Worm (Caenorhabditis elegans) whole organism, L4 larva: ENCODE data around the gene B0303.14.

ENCODE experiments used
- R02D3.7 ChIP-seq: fragments of 150-350 bp; sonication (generic microtip); optimal IDR thresholded peaks from 3 replicates; lab custom pipeline; 2014; ENCODE audit warnings: missing biosample characterization, missing genetic modification characterization
- T20F7.1 ChIP-seq: fragments of 200-800 bp; sonication (Bioruptor generic); optimal IDR thresholded peaks from 2 replicates; lab custom pipeline; 2018; ENCODE audit warnings: mild to moderate bottlenecking, missing genetic modification characterization, missing compliant biosample characterization
- Y48G9A.11 ChIP-seq: fragments of 200-800 bp; sonication (Bioruptor generic); IDR thresholded peaks from 2 replicates; pipeline ENCODE4 v1.3.6; 2022; ENCODE audit warnings: missing genetic modification reagents, missing genetic modification characterization, missing compliant biosample characterization
- Y5F2A.4 ChIP-seq: fragments of 200-800 bp; sonication (Bioruptor generic); optimal IDR thresholded peaks from 2 replicates; lab custom pipeline; 2018; ENCODE audit warnings: mild to moderate bottlenecking, missing genetic modification characterization, missing compliant biosample characterization
- ZK546.5 ChIP-seq, 2 experiments: sonication (generic microtip); optimal IDR thresholded peaks; 2 replicates each; lab custom pipeline; 2017; ENCODE audit warnings: missing biosample characterization in 2 of 2, missing genetic modification characterization in 2 of 2
- aha-1 ChIP-seq: fragments of 150-350 bp; peaks from one replicate; lab custom pipeline; 2014; ENCODE audit warnings: missing biosample characterization, missing genetic modification characterization
- attf-4 ChIP-seq: sonication (generic microtip); optimal IDR thresholded peaks from 3 replicates; lab custom pipeline; 2017; ENCODE audit warnings: missing biosample characterization, missing genetic modification characterization
- ceh-20 ChIP-seq: fragments of 200-800 bp; sonication (Bioruptor generic); IDR thresholded peaks from 2 replicates; pipeline ENCODE4 v1.3.6; 2022; ENCODE audit warnings: missing genetic modification reagents, missing genetic modification characterization, missing compliant biosample characterization
- ceh-28 ChIP-seq: fragments of 150-350 bp; optimal IDR thresholded peaks from 2 replicates; lab custom pipeline; 2014; ENCODE audit warnings: missing biosample characterization, missing genetic modification reagents, missing genetic modification characterization
- ceh-32 ChIP-seq: sonication (generic microtip); optimal IDR thresholded peaks from 2 replicates; lab custom pipeline; 2016; ENCODE audit warnings: mild to moderate bottlenecking, missing genetic modification characterization, missing compliant biosample characterization; ENCODE audit not compliant: poor library complexity
- ceh-44 ChIP-seq: fragments of 200-800 bp; sonication (Bioruptor generic); IDR thresholded peaks from 2 replicates; pipeline ENCODE4 v1.3.6; 2022; ENCODE audit warnings: missing genetic modification reagents, missing genetic modification characterization, missing compliant biosample characterization
- ceh-62 ChIP-seq: sonication (generic microtip); optimal IDR thresholded peaks from 2 replicates; lab custom pipeline; 2017; ENCODE audit warnings: missing biosample characterization, missing genetic modification characterization
- ceh-82 ChIP-seq: sonication (generic microtip); optimal IDR thresholded peaks from 2 replicates; lab custom pipeline; 2017; ENCODE audit warnings: missing biosample characterization, missing genetic modification characterization
- ces-1 ChIP-seq: fragments of 150-350 bp; sonication (generic microtip); optimal IDR thresholded peaks from 4 replicates; lab custom pipeline; 2014; ENCODE audit warnings: missing biosample characterization, missing genetic modification reagents, missing genetic modification characterization
- ctbp-1 ChIP-seq: fragments of 200-800 bp; sonication (Bioruptor generic); IDR thresholded peaks from 2 replicates; pipeline ENCODE4 v1.3.6; 2022; ENCODE audit warnings: missing genetic modification reagents, missing genetic modification characterization, missing compliant biosample characterization
- daf-12 ChIP-seq: fragments of 150-350 bp; optimal IDR thresholded peaks from 2 replicates; lab custom pipeline; 2014; ENCODE audit warnings: missing biosample characterization, missing genetic modification reagents, missing genetic modification characterization
- daf-16 ChIP-seq, 3 experiments: sonication (generic microtip); optimal IDR thresholded peaks; 2 replicates each; lab custom pipeline; 2016 to 2017; ENCODE audit warnings: missing genetic modification characterization in 3 of 3, missing genetic modification reagents in 3 of 3, mild to moderate bottlenecking in 2 of 3, missing compliant biosample characterization in 2 of 3, missing biosample characterization in 1 of 3, moderate library complexity in 1 of 3
- daf-8 ChIP-seq: fragments of 200-800 bp; sonication (Bioruptor generic); IDR thresholded peaks from 2 replicates; pipeline ENCODE4 v1.3.6; 2022; ENCODE audit warnings: missing genetic modification characterization, missing compliant biosample characterization
- dmd-9 ChIP-seq: fragments of 200-800 bp; sonication (Bioruptor generic); IDR thresholded peaks from 2 replicates; pipeline ENCODE4 v1.3.6; 2022; ENCODE audit warnings: missing genetic modification reagents, missing genetic modification characterization, missing compliant biosample characterization
- dpl-1 ChIP-seq: fragments of 150-350 bp; optimal IDR thresholded peaks from 2 replicates; lab custom pipeline; 2014; ENCODE audit warnings: missing biosample characterization, missing genetic modification reagents, missing genetic modification characterization
- duxl-1 ChIP-seq: sonication (generic microtip); optimal IDR thresholded peaks from 2 replicates; lab custom pipeline; 2016; ENCODE audit warnings: mild to moderate bottlenecking, missing genetic modification characterization, moderate library complexity, missing compliant biosample characterization; ENCODE audit not compliant: poor library complexity
- egl-27 ChIP-seq: sonication (generic microtip); optimal IDR thresholded peaks from 3 replicates; lab custom pipeline; 2017; ENCODE audit warnings: missing biosample characterization, missing genetic modification reagents, missing genetic modification characterization
- egl-43 ChIP-seq: fragments of 200-800 bp; sonication (Bioruptor generic); IDR thresholded peaks from 2 replicates; pipeline ENCODE4 v1.3.6; 2022; ENCODE audit warnings: missing genetic modification reagents, missing genetic modification characterization, missing compliant biosample characterization
- gei-8 ChIP-seq: fragments of 200-800 bp; sonication (Bioruptor generic); optimal IDR thresholded peaks from 2 replicates; lab custom pipeline; 2018; ENCODE audit warnings: mild to moderate bottlenecking, missing genetic modification characterization, missing compliant biosample characterization
- hif-1 ChIP-seq, 2 experiments: sonication (generic microtip); optimal IDR thresholded peaks; 2 replicates each; lab custom pipeline; 2016 to 2017; ENCODE audit warnings: missing compliant biosample characterization in 2 of 2, missing genetic modification characterization in 2 of 2, missing genetic modification reagents in 2 of 2, missing genotype in 2 of 2, mild to moderate bottlenecking in 1 of 2
- hlh-11 ChIP-seq: fragments of 200-800 bp; sonication (Bioruptor generic); optimal IDR thresholded peaks from 2 replicates; lab custom pipeline; 2018; ENCODE audit warnings: mild to moderate bottlenecking, missing genetic modification characterization, missing compliant biosample characterization
- hlh-30 ChIP-seq: sonication (generic microtip); optimal IDR thresholded peaks from 2 replicates; lab custom pipeline; 2017; ENCODE audit warnings: antibody characterized with exemption, mild to moderate bottlenecking, missing genetic modification characterization, missing compliant biosample characterization; ENCODE audit not compliant: insufficient read depth
- jun-1 ChIP-seq: fragments of 150-350 bp; optimal IDR thresholded peaks from 2 replicates; lab custom pipeline; 2014; ENCODE audit warnings: missing biosample characterization, missing genetic modification reagents, missing genetic modification characterization
- lim-7 ChIP-seq: fragments of 200-800 bp; sonication (Bioruptor generic); IDR thresholded peaks from 2 replicates; pipeline ENCODE4 v1.3.6; 2022; ENCODE audit warnings: missing genetic modification characterization, missing compliant biosample characterization
- lin-1 ChIP-seq: fragments of 200-800 bp; sonication (Bioruptor generic); IDR thresholded peaks from 2 replicates; pipeline ENCODE4 v1.3.6; 2022; ENCODE audit warnings: missing genetic modification reagents, missing genetic modification characterization, missing compliant biosample characterization
- lin-29 ChIP-seq: fragments of 200-800 bp; sonication (Bioruptor generic); IDR thresholded peaks from 2 replicates; pipeline ENCODE4 v1.3.6; 2022; ENCODE audit warnings: missing genetic modification reagents, missing genetic modification characterization, missing compliant biosample characterization
- lin-38 ChIP-seq: fragments of 200-800 bp; sonication (Bioruptor generic); IDR thresholded peaks from 2 replicates; pipeline ENCODE4 v1.3.6; 2022; ENCODE audit warnings: missing genetic modification reagents, missing genetic modification characterization, missing compliant biosample characterization
- lin-39 ChIP-seq: fragments of 150-350 bp; optimal IDR thresholded peaks from 2 replicates; lab custom pipeline; 2014; ENCODE audit warnings: missing biosample characterization, missing genetic modification reagents, missing genetic modification characterization
- madf-9 ChIP-seq: fragments of 200-800 bp; sonication (Bioruptor generic); conservative IDR thresholded peaks from 2 replicates; pipeline ENCODE4 v1.3.6; 2022; ENCODE audit warnings: missing genetic modification reagents, missing genetic modification characterization, missing compliant biosample characterization
- mep-1 ChIP-seq: fragments of 150-350 bp; sonication (generic microtip); optimal IDR thresholded peaks from 3 replicates; lab custom pipeline; 2014; ENCODE audit warnings: missing biosample characterization, missing genetic modification characterization
- mxl-2 ChIP-seq: fragments of 200-800 bp; sonication (Bioruptor generic); conservative IDR thresholded peaks from 2 replicates; pipeline ENCODE4 v1.3.6; 2022; ENCODE audit warnings: missing genetic modification reagents, missing genetic modification characterization, missing compliant biosample characterization
- mxl-3 ChIP-seq: fragments of 200-800 bp; sonication (Bioruptor generic); optimal IDR thresholded peaks from 2 replicates; lab custom pipeline; 2018; ENCODE audit warnings: mild to moderate bottlenecking, missing genetic modification characterization, missing compliant biosample characterization
- nhr-10 ChIP-seq: fragments of 150-350 bp; optimal IDR thresholded peaks from 2 replicates; lab custom pipeline; 2014; ENCODE audit warnings: missing biosample characterization, missing genetic modification characterization
- nhr-11 ChIP-seq: fragments of 150-350 bp; optimal IDR thresholded peaks from 2 replicates; lab custom pipeline; 2014; ENCODE audit warnings: missing biosample characterization, missing genetic modification characterization
- nhr-41 ChIP-seq: fragments of 200-800 bp; sonication (Bioruptor generic); IDR thresholded peaks from 2 replicates; pipeline ENCODE4 v1.3.6; 2022; ENCODE audit warnings: missing genetic modification reagents, missing genetic modification characterization, missing compliant biosample characterization
- nhr-48 ChIP-seq: sonication (generic microtip); optimal IDR thresholded peaks from 2 replicates; lab custom pipeline; 2016; ENCODE audit warnings: mild to moderate bottlenecking, missing genetic modification characterization, missing compliant biosample characterization
- pqm-1 ChIP-seq: sonication (generic microtip); optimal IDR thresholded peaks from 2 replicates; lab custom pipeline; 2017; ENCODE audit warnings: missing biosample characterization, missing genetic modification characterization
- saeg-2 ChIP-seq: fragments of 200-800 bp; sonication (Bioruptor generic); IDR thresholded peaks from 2 replicates; pipeline ENCODE4 v1.3.6; 2022; ENCODE audit warnings: missing genetic modification reagents, missing genetic modification characterization, missing compliant biosample characterization
- sdz-12 ChIP-seq: fragments of 200-800 bp; sonication (Bioruptor generic); optimal IDR thresholded peaks from 2 replicates; lab custom pipeline; 2018; ENCODE audit warnings: mild to moderate bottlenecking, missing genetic modification characterization, missing compliant biosample characterization
- set-16 ChIP-seq: fragments of 200-800 bp; sonication (Bioruptor generic); IDR thresholded peaks from 2 replicates; pipeline ENCODE4 v1.3.6; 2022; ENCODE audit warnings: missing genetic modification reagents, missing genetic modification characterization, missing compliant biosample characterization
- skn-1 ChIP-seq: fragments of 150-350 bp; optimal IDR thresholded peaks from 2 replicates; lab custom pipeline; 2014; ENCODE audit warnings: missing biosample characterization, missing genetic modification characterization
- spr-1 ChIP-seq: sonication (generic microtip); optimal IDR thresholded peaks from 2 replicates; lab custom pipeline; 2016; ENCODE audit warnings: mild to moderate bottlenecking, missing genetic modification characterization, missing compliant biosample characterization
- spr-3 ChIP-seq: fragments of 200-800 bp; sonication (Bioruptor generic); optimal IDR thresholded peaks from 2 replicates; lab custom pipeline; 2018; ENCODE audit warnings: mild to moderate bottlenecking, missing genetic modification characterization, missing compliant biosample characterization
- unc-130 ChIP-seq: sonication (generic microtip); optimal IDR thresholded peaks from 2 replicates; lab custom pipeline; 2016; ENCODE audit warnings: missing genetic modification reagents, missing genetic modification characterization, missing compliant biosample characterization
- zfp-2 ChIP-seq: sonication (generic microtip); optimal IDR thresholded peaks from 2 replicates; lab custom pipeline; 2016; ENCODE audit warnings: mild to moderate bottlenecking, missing genetic modification characterization, missing compliant biosample characterization
- zip-2 ChIP-seq: fragments of 150-350 bp; optimal IDR thresholded peaks from 2 replicates; lab custom pipeline; 2014; ENCODE audit warnings: missing biosample characterization, missing genetic modification characterization

B0303.14 gene

ce11 chrIII:8685590-8686240 lies 30.3 kb downstream of the B0303.14 start:
- TF ChIP-seq lin-1 (GFP tag; lab: Robert Waterston, UW) (0 out of 2 replicates have a peak, but pooled peaks have one; percentile 15), lim-7 (no peak), lin-39 (tag; lab: Kevin White, UChicago) (no peak), ZK546.5 (tag; optimal IDR thresholded peaks at IDR 0.05; lab: Kevin White, UChicago) (no peak), dpl-1 (GFP tag; lab: Kevin White, UChicago) (no peak), lin-38 (GFP tag; lab: Robert Waterston, UW) (peak; percentile 64), ceh-32 (no peak), saeg-2 (GFP tag; lab: Robert Waterston, UW) (no peak), ceh-62 (tag; lab: Kevin White, UChicago) (no peak), aha-1 (tag; lab: Kevin White, UChicago) (peak; percentile 93), pqm-1 (no peak), Y5F2A.4 (GFP tag; lab: Kevin White, UChicago) (peak; percentile 71), egl-27 (tag; lab: Kevin White, UChicago) (no peak), ceh-82 (tag; lab: Kevin White, UChicago) (no peak), attf-4 (tag; lab: Kevin White, UChicago) (no peak), nhr-41 (GFP tag; lab: Robert Waterston, UW) (no peak), nhr-48 (tag; lab: Kevin White, UChicago) (peak; percentile 45), zip-2 (tag; lab: Kevin White, UChicago) (no peak), ceh-20 (GFP tag; lab: Robert Waterston, UW) (no peak), T20F7.1 (GFP tag; lab: Kevin White, UChicago) (no peak), set-16 (no peak), ceh-44 (no peak), daf-12 (no peak), spr-1 (no peak), egl-43 (peak; percentile 45; the same call in 1 of the 2 replicates), nhr-10 (tag; lab: Kevin White, UChicago) (no peak), Y48G9A.11 (GFP tag; lab: Robert Waterston, UW) (no peak), mep-1 (peak; percentile 27), daf-8 (GFP tag; lab: Robert Waterston, UW) (no peak), mxl-3 (GFP tag; lab: Kevin White, UChicago) (no peak), ces-1 (GFP tag; lab: Kevin White, UChicago) (no peak), duxl-1 (tag; lab: Kevin White, UChicago) (no peak), ctbp-1 (GFP tag; lab: Robert Waterston, UW) (peak; percentile 34; the same call in 1 of the 2 replicates), lin-29 (GFP tag; lab: Robert Waterston, UW) (no peak), unc-130 (GFP tag; lab: Kevin White, UChicago) (no peak), hif-1 (tag; optimal IDR thresholded peaks at IDR 0.05; lab: Kevin White, UChicago) (no peak), sdz-12 (GFP tag; lab: Kevin White, UChicago) (no peak), hlh-30 (tag; lab: Kevin White, UChicago) (no peak), daf-16 (GFP tag; optimal IDR thresholded peaks at IDR 0.05; lab: Kevin White, UChicago) (no peak), daf-16 (tag; optimal IDR thresholded peaks at IDR 0.05; lab: Kevin White, UChicago) (peak; percentile 36), nhr-11 (no peak), dmd-9 (GFP tag; lab: Robert Waterston, UW) (no peak), zfp-2 (tag; lab: Kevin White, UChicago) (no peak), ceh-28 (tag; lab: Kevin White, UChicago) (no peak), spr-3 (no peak), jun-1 (tag; lab: Kevin White, UChicago) (no peak), madf-9 (no peak), R02D3.7 (tag; lab: Kevin White, UChicago) (no peak), gei-8 (GFP tag; lab: Kevin White, UChicago) (no peak), hlh-11 (tag; lab: Kevin White, UChicago) (peak; percentile 35), skn-1 (tag; lab: Kevin White, UChicago) (no peak), mxl-2 (GFP tag; lab: Robert Waterston, UW) (no peak)
